Worm (Caenorhabditis elegans): ENCODE results near the gene srd-70.

The srd-70 gene

DNA sequence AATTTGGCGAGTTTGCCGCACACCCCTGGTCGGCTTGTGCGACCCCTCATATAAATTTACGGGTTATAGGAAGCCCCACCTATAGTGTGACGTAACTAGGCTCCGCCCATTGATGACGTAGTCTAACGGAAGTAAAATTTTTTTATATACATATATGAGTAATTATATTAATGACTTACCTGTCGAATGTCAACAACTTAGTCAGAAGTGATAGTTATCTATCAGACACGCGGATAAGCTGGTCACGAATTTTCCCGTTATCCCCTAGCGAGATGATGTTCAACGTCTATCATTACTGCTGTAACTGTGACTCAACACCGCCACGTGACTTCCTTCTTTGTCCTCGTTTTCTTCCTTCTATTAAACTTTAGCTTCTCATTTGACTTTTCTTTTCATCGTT, at the start of gene srd-70:
Gene srd-70 (plus strand): TSS at position 301 of the 400 bp plus-strand sequence.
- TF ChIP-seq T22C8.4 (GFP tag; IDR thresholded peaks at IDR 0.05) (no peak), ref-1 (GFP tag; conservative IDR thresholded peaks at IDR 0.05) (no peak), flt-1 (GFP tag; IDR thresholded peaks at IDR 0.05) (no peak), ztf-29 (GFP tag; IDR thresholded peaks at IDR 0.05) (no peak), med-1 (GFP tag; optimal IDR thresholded peaks at IDR 0.05; ENCODE audit: insufficient read depth) (no peak), tab-1 (GFP tag; IDR thresholded peaks at IDR 0.05) (no peak), cog-1 (tag; optimal IDR thresholded peaks at IDR 0.05) (no peak), klf-2 (GFP tag; conservative IDR thresholded peaks at IDR 0.05) (no peak), ztf-23 (GFP tag; IDR thresholded peaks at IDR 0.05) (no peak)

DNA sequence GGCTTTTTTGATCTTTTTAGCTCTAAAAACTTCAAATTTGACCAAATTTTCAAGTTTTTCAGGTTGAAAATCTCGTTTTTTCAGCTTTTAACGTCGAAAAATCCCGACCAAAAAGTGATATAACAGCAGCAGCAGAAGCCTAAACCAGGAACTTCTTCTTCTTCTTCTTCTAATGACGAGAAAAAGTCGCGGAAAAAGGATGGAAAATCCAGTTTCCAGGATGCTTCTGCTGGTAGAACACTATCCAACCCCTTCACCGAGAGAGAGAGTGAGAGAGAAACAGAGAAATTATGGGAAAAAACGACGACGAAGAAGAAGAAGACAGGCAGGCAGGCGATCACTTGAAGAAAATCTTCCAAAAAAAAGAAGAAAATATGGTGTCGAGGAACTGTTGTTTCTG, 47.1 kb upstream of the srd-70 start:
- TF ChIP-seq ztf-29 (GFP tag; IDR thresholded peaks at IDR 0.05), result no peak
- no peak for TF ChIP-seq ztf-23 (GFP tag; IDR thresholded peaks at IDR 0.05)
- no peak for TF ChIP-seq ref-1 (GFP tag; conservative IDR thresholded peaks at IDR 0.05)
- no peak for TF ChIP-seq klf-2 (GFP tag; conservative IDR thresholded peaks at IDR 0.05)
- TF ChIP-seq cog-1 (tag; optimal IDR thresholded peaks at IDR 0.05), result no peak
- no peak for TF ChIP-seq T22C8.4 (GFP tag; IDR thresholded peaks at IDR 0.05)
- no peak for TF ChIP-seq med-1 (GFP tag; optimal IDR thresholded peaks at IDR 0.05; ENCODE audit: insufficient read depth)
- no peak for TF ChIP-seq tab-1 (GFP tag; IDR thresholded peaks at IDR 0.05)
- TF ChIP-seq flt-1 (GFP tag; IDR thresholded peaks at IDR 0.05), result no peak

DNA sequence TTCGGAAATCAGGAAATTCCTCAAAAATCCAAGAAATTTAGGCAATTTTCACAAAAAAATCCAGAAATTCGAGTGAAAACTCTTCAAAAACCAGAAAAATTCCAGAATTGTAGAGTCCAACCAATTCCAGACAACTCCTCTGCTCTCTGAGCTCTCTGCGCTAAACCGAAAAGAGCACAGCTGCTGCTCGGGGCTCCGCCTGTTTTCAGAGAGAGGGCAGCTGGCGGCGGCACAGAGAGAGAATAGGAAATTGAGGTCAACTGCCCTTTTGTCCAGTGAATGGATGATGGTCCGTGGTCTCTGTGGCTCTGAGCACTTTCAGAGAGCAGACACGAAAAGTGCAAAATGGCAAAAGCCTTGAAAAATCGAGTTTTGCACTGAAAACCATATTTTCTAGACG, 44.9 kb upstream of the srd-70 start:
- TF ChIP-seq ref-1 (GFP tag; conservative IDR thresholded peaks at IDR 0.05) (no peak), flt-1 (GFP tag; IDR thresholded peaks at IDR 0.05) (no peak), cog-1 (tag; optimal IDR thresholded peaks at IDR 0.05) (no peak)

DNA sequence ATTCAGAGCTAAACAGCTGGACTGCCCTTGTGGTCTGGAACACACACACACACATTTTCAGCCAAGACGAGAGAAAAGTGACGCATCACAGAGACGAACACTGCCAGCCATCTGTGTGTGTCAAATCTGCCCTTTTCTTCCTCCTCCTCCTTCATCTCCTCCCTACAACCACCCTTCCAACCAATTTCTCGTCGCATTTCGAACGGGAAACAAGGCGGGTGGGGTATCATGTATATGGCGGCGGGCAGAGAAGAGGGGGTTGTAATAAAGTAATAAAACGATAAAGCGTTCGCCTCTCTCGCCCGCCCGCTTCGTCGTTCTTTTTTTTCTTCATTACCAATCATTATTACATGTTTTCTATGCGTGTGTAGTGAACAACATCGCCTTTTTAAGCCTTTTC, 43.6 kb upstream of the srd-70 start:
- TF ChIP-seq med-1 (GFP tag; optimal IDR thresholded peaks at IDR 0.05; ENCODE audit: insufficient read depth) (no peak), cog-1 (tag; optimal IDR thresholded peaks at IDR 0.05) (no peak), klf-2 (GFP tag; conservative IDR thresholded peaks at IDR 0.05) (no peak), flt-1 (GFP tag; IDR thresholded peaks at IDR 0.05) (no peak)

DNA sequence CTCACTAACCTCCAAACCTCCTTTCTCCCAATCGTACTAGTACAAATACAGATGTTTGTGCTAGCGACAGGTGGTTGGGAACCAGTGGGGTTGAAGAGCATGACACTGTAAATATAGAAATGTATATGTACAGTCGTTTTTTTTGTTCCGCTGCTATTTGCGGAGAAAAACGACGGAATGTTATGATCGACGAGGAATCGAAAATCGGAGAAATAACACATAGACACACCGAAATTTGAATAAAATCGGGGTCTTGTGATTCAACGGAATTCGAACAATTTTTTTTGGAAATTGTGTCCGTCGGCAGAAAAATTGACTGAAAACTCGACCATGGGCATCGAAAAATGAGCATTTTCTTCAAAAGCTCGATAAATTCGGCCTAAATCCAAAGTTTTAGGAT, 42.3 kb upstream of the srd-70 start, which contains the start of gene F53H2.3:
Gene F53H2.3 (minus strand): TSS at position 101 of the 400 bp plus-strand sequence.
- TF ChIP-seq ztf-29 (GFP tag; IDR thresholded peaks at IDR 0.05) (no peak), med-1 (GFP tag; optimal IDR thresholded peaks at IDR 0.05; ENCODE audit: insufficient read depth) (no peak), tab-1 (GFP tag; IDR thresholded peaks at IDR 0.05) (no peak), ztf-23 (GFP tag; IDR thresholded peaks at IDR 0.05) (no peak), T22C8.4 (GFP tag; IDR thresholded peaks at IDR 0.05) (no peak), cog-1 (tag; optimal IDR thresholded peaks at IDR 0.05) (no peak), klf-2 (GFP tag; conservative IDR thresholded peaks at IDR 0.05) (no peak), ref-1 (GFP tag; conservative IDR thresholded peaks at IDR 0.05) (no peak), flt-1 (GFP tag; IDR thresholded peaks at IDR 0.05) (no peak)

DNA sequence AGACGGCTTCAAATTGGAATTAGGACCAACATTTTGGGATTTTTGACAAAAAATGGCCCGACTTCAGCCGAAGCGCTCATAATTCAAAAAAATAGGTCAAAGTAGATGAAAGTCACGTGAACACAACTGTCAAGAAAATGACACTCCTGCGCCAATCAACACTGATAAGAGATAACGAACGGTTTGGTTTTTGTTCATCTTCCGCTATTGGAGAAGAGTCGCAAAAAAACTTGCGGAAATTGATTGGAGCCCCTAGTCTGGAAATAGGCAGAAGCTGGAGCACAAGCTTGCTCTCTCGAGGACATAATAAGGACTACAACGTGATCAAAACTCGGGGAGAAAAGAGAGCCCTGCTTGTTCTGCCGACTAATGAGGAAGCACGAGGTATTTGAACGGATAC, 41.7 kb upstream of the srd-70 start:
- no peak for TF ChIP-seq cog-1 (tag; optimal IDR thresholded peaks at IDR 0.05)
- no peak for TF ChIP-seq ztf-29 (GFP tag; IDR thresholded peaks at IDR 0.05)
- TF ChIP-seq flt-1 (GFP tag; IDR thresholded peaks at IDR 0.05), result no peak
- no peak for TF ChIP-seq ztf-23 (GFP tag; IDR thresholded peaks at IDR 0.05)
- TF ChIP-seq tab-1 (GFP tag; IDR thresholded peaks at IDR 0.05), result no peak
- no peak for TF ChIP-seq T22C8.4 (GFP tag; IDR thresholded peaks at IDR 0.05)
- no peak for TF ChIP-seq med-1 (GFP tag; optimal IDR thresholded peaks at IDR 0.05; ENCODE audit: insufficient read depth)
- no peak for TF ChIP-seq klf-2 (GFP tag; conservative IDR thresholded peaks at IDR 0.05)
- TF ChIP-seq ref-1 (GFP tag; conservative IDR thresholded peaks at IDR 0.05), result no peak

DNA sequence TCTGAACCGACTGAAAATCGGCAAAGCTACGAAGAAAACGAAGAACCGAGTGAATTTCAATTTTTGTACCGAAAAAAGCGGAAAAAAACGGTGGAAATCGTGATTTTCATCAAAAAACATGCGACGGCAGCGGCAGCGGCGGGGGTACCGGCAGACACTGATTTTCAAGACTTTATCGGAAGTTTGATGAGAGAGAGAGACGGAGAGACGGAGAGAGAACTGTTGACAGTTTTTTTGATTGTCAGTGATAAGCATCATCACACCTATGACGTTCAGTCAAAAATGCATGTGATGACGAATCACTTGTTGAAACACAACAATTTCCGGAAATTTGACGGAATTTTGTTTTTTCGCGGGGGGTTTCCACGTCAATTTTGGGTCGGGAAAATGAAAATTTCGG, 40.5 kb upstream of the srd-70 start:
- no peak for TF ChIP-seq tab-1 (GFP tag; IDR thresholded peaks at IDR 0.05)
- no peak for TF ChIP-seq klf-2 (GFP tag; conservative IDR thresholded peaks at IDR 0.05)
- no peak for TF ChIP-seq ztf-23 (GFP tag; IDR thresholded peaks at IDR 0.05)
- TF ChIP-seq ztf-29 (GFP tag; IDR thresholded peaks at IDR 0.05), result no peak
- TF ChIP-seq med-1 (GFP tag; optimal IDR thresholded peaks at IDR 0.05; ENCODE audit: insufficient read depth), result no peak
- TF ChIP-seq ref-1 (GFP tag; conservative IDR thresholded peaks at IDR 0.05), result no peak
- TF ChIP-seq cog-1 (tag; optimal IDR thresholded peaks at IDR 0.05), result no peak
- no peak for TF ChIP-seq T22C8.4 (GFP tag; IDR thresholded peaks at IDR 0.05)
- TF ChIP-seq flt-1 (GFP tag; IDR thresholded peaks at IDR 0.05), result no peak

DNA sequence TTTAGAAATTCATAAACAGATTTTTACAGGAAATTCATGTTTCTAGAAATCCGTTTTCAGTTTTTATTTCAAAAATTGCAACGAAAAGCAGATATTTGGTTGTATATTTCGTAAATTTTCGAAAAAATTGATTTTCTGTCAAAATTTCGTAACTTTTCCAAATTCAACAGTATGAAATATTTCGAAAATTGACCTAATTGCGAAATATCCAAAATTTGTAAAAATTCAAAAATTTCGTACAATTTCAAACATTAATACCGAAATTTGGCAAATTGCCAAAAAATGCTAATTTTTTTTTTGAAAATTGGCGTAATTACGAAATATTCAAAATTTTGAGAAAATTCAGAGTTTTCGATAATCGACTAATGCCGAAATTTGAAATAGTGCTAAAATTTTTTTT, 40.0 kb upstream of the srd-70 start:
- no peak for TF ChIP-seq ref-1 (GFP tag; conservative IDR thresholded peaks at IDR 0.05)

DNA sequence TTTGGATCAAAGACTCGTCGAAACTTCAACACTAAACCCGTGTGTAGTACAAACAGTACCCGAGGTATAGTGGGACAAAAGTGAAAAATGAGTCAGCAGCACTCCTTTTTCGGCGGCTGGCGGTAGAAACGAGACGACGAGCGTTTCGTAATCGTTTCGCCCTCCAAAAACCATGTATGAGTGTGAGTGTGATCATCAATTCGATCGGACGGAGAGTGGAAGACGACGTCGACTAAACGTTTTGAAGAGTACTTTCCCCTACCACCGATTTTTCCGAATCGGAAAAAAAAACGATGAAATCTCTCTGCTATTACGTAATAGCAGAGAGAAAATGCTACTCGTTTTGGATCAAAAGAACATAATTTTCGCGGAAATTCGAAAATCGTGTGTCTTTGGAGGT, 38.5 kb upstream of the srd-70 start:
- no peak for TF ChIP-seq med-1 (GFP tag; optimal IDR thresholded peaks at IDR 0.05; ENCODE audit: insufficient read depth)
- no peak for TF ChIP-seq ztf-23 (GFP tag; IDR thresholded peaks at IDR 0.05)
- no peak for TF ChIP-seq flt-1 (GFP tag; IDR thresholded peaks at IDR 0.05)
- no peak for TF ChIP-seq klf-2 (GFP tag; conservative IDR thresholded peaks at IDR 0.05)
- no peak for TF ChIP-seq cog-1 (tag; optimal IDR thresholded peaks at IDR 0.05)
- TF ChIP-seq T22C8.4 (GFP tag; IDR thresholded peaks at IDR 0.05), result no peak
- TF ChIP-seq ref-1 (GFP tag; conservative IDR thresholded peaks at IDR 0.05), result no peak
- no peak for TF ChIP-seq tab-1 (GFP tag; IDR thresholded peaks at IDR 0.05)
- TF ChIP-seq ztf-29 (GFP tag; IDR thresholded peaks at IDR 0.05), result no peak

DNA sequence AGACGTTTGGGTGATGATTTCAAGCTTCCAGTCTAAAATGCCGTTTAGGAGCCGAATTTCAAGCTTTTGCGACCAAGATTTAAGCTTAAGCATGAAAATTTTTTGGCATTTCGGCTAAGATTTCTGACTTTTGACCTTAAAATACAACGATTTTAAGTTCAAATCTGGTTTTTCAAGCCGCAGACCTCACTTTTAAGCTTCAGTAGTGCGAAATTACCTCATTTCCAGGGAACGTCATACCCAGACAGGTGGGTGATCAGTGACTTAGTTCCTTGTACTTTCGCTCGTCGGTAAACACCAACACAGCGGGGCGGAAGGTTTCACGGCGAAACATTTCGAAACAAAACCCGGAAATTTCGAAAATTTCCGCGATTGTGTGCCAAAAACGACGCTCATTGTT, 37.6 kb upstream of the srd-70 start:
- TF ChIP-seq flt-1 (GFP tag; IDR thresholded peaks at IDR 0.05) (no peak), tab-1 (GFP tag; IDR thresholded peaks at IDR 0.05) (no peak), klf-2 (GFP tag; conservative IDR thresholded peaks at IDR 0.05) (no peak), ztf-29 (GFP tag; IDR thresholded peaks at IDR 0.05) (no peak), T22C8.4 (GFP tag; IDR thresholded peaks at IDR 0.05) (no peak), ref-1 (GFP tag; conservative IDR thresholded peaks at IDR 0.05) (no peak), ztf-23 (GFP tag; IDR thresholded peaks at IDR 0.05) (no peak), med-1 (GFP tag; optimal IDR thresholded peaks at IDR 0.05; ENCODE audit: insufficient read depth) (no peak), cog-1 (tag; optimal IDR thresholded peaks at IDR 0.05) (no peak)
